Fruit fly (Drosophila melanogaster) whole organism, pupa: ENCODE results near the gene CG45218.

ENCODE experiments used
- CG10348 ChIP-seq: fragments of 200-800 bp; sonication (Bioruptor generic); IDR thresholded peaks from 2 replicates; pipeline ENCODE4 v1.3.6; 2022; ENCODE audit warnings: missing biosample characterization, missing genetic modification characterization
- CG13204 ChIP-seq: fragments of 200-800 bp; sonication (Bioruptor generic); optimal IDR thresholded peaks from 2 replicates; lab custom pipeline; 2018; ENCODE audit warnings: missing biosample characterization, mild to moderate bottlenecking, missing genetic modification characterization, moderate library complexity
- CG15710 ChIP-seq: fragments of 200-800 bp; sonication (Bioruptor generic); optimal IDR thresholded peaks from 2 replicates; lab custom pipeline; 2018; ENCODE audit warnings: missing biosample characterization, mild to moderate bottlenecking, missing genetic modification characterization, moderate library complexity
- CG34367 ChIP-seq: fragments of 200-800 bp; sonication (Bioruptor generic); optimal IDR thresholded peaks from 2 replicates; lab custom pipeline; 2018; ENCODE audit warnings: missing biosample characterization, mild to moderate bottlenecking, missing genetic modification characterization
- CG4496 ChIP-seq: fragments of 200-800 bp; sonication (Bioruptor generic); IDR thresholded peaks from 3 replicates; pipeline ENCODE4 v1.3.6; 2022; ENCODE audit warnings: missing biosample characterization, missing genetic modification characterization
- CG8159 ChIP-seq: fragments of 200-800 bp; sonication (Bioruptor generic); optimal IDR thresholded peaks from 3 replicates; lab custom pipeline; 2018; ENCODE audit warnings: missing biosample characterization, mild to moderate bottlenecking, missing genetic modification characterization, moderate library complexity
- CG8301 ChIP-seq: fragments of 200-800 bp; sonication (Bioruptor generic); optimal IDR thresholded peaks from 2 replicates; lab custom pipeline; 2018; ENCODE audit warnings: missing biosample characterization, mild to moderate bottlenecking, missing genetic modification characterization
- CG9948 ChIP-seq: fragments of 200-800 bp; sonication (Bioruptor generic); optimal IDR thresholded peaks from 2 replicates; lab custom pipeline; 2018; ENCODE audit warnings: missing biosample characterization, mild to moderate bottlenecking, missing genetic modification characterization, moderate library complexity
- EcR ChIP-seq: fragments of 200-800 bp; sonication (Bioruptor generic); optimal IDR thresholded peaks from 3 replicates; lab custom pipeline; 2019; ENCODE audit warnings: missing biosample characterization, missing genetic modification characterization, mild to moderate bottlenecking, moderate library complexity, missing genetic modification reagents
- Ets98B ChIP-seq: fragments of 200-800 bp; sonication (Bioruptor generic); IDR thresholded peaks from 2 replicates; pipeline ENCODE4 v1.3.6; 2022; ENCODE audit warnings: missing biosample characterization, missing genetic modification characterization
- fd96Ca ChIP-seq: fragments of 200-800 bp; sonication (Bioruptor generic); IDR thresholded peaks from 3 replicates; pipeline ENCODE4 v1.3.6; 2022; ENCODE audit warnings: missing biosample characterization, missing genetic modification characterization
- gl ChIP-seq: fragments of 200-800 bp; sonication (Bioruptor generic); optimal IDR thresholded peaks from 2 replicates; lab custom pipeline; 2018; ENCODE audit warnings: missing biosample characterization, mild to moderate bottlenecking, missing genetic modification characterization
- rn ChIP-seq: fragments of 200-800 bp; sonication (Bioruptor generic); IDR thresholded peaks from 2 replicates; pipeline ENCODE4 v1.3.6; 2022; ENCODE audit warnings: missing biosample characterization, missing genetic modification characterization

DNA sequence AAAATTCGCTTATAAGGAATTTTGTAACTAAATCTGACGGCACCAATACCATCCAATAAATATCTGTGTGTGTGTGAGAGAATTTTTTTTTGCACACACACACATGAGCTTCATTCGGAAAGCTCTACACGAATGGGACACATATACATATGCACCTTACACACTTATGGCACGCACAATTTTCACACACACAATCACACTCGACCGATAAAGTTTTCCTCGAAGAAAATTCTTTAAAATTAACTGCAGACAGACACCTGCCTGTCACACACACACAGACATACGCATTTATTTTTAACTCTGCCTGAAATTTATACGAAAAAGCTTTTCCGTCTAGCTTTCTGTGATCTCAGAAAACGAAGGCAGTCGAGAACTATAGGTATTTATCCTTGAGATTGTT, 20.1 kb upstream of the CG45218 start:
- TF ChIP-seq CG8159 (tag; lab: Kevin White, UChicago) (no peak), EcR (GFP tag; lab: Kevin White, UChicago) (no peak), CG8301 (tag; lab: Kevin White, UChicago) (no peak), rn (GFP tag; lab: Robert Waterston, UW) (no peak), CG10348 (no peak), gl (tag; lab: Kevin White, UChicago) (no peak), CG34367 (tag; lab: Kevin White, UChicago) (no peak), CG13204 (GFP tag; lab: Kevin White, UChicago) (no peak), CG15710 (tag; lab: Kevin White, UChicago) (no peak), fd96Ca (GFP tag; lab: Robert Waterston, UW) (no peak), Ets98B (no peak), CG4496 (GFP tag; lab: Robert Waterston, UW) (no peak), CG9948 (tag; lab: Kevin White, UChicago) (no peak)
